Worm (Caenorhabditis elegans) whole organism, young adult: ENCODE results near the gene rbm-25.

Experiments used
- C06A6.2 ChIP-seq: fragments of 200-800 bp; sonication (Bioruptor generic); conservative IDR thresholded peaks from 2 replicates; pipeline ENCODE4 v1.3.6; 2022; ENCODE audit warnings: missing genetic modification characterization, missing compliant biosample characterization
- C17E4.6 ChIP-seq: fragments of 200-800 bp; sonication (Bioruptor generic); IDR thresholded peaks from 2 replicates; pipeline ENCODE4 v1.3.6; 2022; ENCODE audit warnings: missing genetic modification reagents, missing genetic modification characterization, missing compliant biosample characterization
- F10E7.11 ChIP-seq: sonication (generic microtip); optimal IDR thresholded peaks from 2 replicates; lab custom pipeline; 2017; ENCODE audit warnings: mild to moderate bottlenecking, missing genetic modification characterization, moderate library complexity, missing compliant biosample characterization
- F33H1.4 ChIP-seq: fragments of 200-800 bp; sonication (Bioruptor generic); IDR thresholded peaks from 2 replicates; pipeline ENCODE4 v1.3.6; 2022; ENCODE audit warnings: missing genetic modification reagents, missing genetic modification characterization, missing compliant biosample characterization
- F37B4.10 ChIP-seq: fragments of 200-800 bp; sonication (Bioruptor generic); IDR thresholded peaks from 2 replicates; pipeline ENCODE4 v1.3.6; 2022; ENCODE audit warnings: missing genetic modification characterization, missing compliant biosample characterization
- F49E8.2 ChIP-seq: sonication (generic microtip); optimal IDR thresholded peaks from 3 replicates; lab custom pipeline; 2017; ENCODE audit warnings: missing genetic modification characterization, mild to moderate bottlenecking, missing compliant biosample characterization, antibody characterized with exemption, moderate library complexity; ENCODE audit not compliant: insufficient read depth
- F52B5.7 ChIP-seq: sonication (generic microtip); optimal IDR thresholded peaks from 2 replicates; lab custom pipeline; 2016; ENCODE audit warnings: mild to moderate bottlenecking, missing genetic modification characterization, missing compliant biosample characterization
- F57C9.4 ChIP-seq: sonication (generic microtip); optimal IDR thresholded peaks from 2 replicates; lab custom pipeline; 2017; ENCODE audit warnings: mild to moderate bottlenecking, missing genetic modification characterization, missing compliant biosample characterization
- K11D2.4 ChIP-seq: fragments of 200-800 bp; sonication (Bioruptor generic); IDR thresholded peaks from 2 replicates; pipeline ENCODE4 v1.3.6; 2022; ENCODE audit warnings: missing genetic modification reagents, missing genetic modification characterization, missing compliant biosample characterization
- K12H6.12 ChIP-seq: fragments of 200-800 bp; sonication (Bioruptor generic); optimal IDR thresholded peaks from 2 replicates; lab custom pipeline; 2018; ENCODE audit warnings: mild to moderate bottlenecking, missing genetic modification characterization, missing compliant biosample characterization
- T26A5.8 ChIP-seq: sonication (generic microtip); optimal IDR thresholded peaks from 2 replicates; lab custom pipeline; 2016; ENCODE audit warnings: missing genetic modification characterization, missing compliant biosample characterization
- Y53G8AR.9 ChIP-seq: fragments of 200-800 bp; sonication (Bioruptor generic); conservative IDR thresholded peaks from 2 replicates; pipeline ENCODE4 v1.3.6; 2022; ENCODE audit warnings: missing genetic modification reagents, missing genetic modification characterization, missing compliant biosample characterization
- Y95B8A.8 ChIP-seq: fragments of 200-800 bp; sonication (Bioruptor generic); IDR thresholded peaks from 2 replicates; pipeline ENCODE4 v1.3.6; 2022; ENCODE audit warnings: missing genetic modification reagents, missing genetic modification characterization, missing compliant biosample characterization
- ZK185.1 ChIP-seq: sonication (generic microtip); optimal IDR thresholded peaks from 2 replicates; lab custom pipeline; 2016; ENCODE audit warnings: mild to moderate bottlenecking, missing genetic modification characterization, missing compliant biosample characterization; ENCODE audit not compliant: poor library complexity, severe bottlenecking
- bed-1 ChIP-seq: fragments of 200-800 bp; sonication (Bioruptor generic); IDR thresholded peaks from 2 replicates; pipeline ENCODE4 v1.3.6; 2022; ENCODE audit warnings: missing genetic modification reagents, missing genetic modification characterization, missing compliant biosample characterization
- bed-2 ChIP-seq: fragments of 200-800 bp; sonication (Bioruptor generic); IDR thresholded peaks from 2 replicates; pipeline ENCODE4 v1.3.6; 2022; ENCODE audit warnings: missing genetic modification reagents, missing genetic modification characterization, missing compliant biosample characterization
- cebp-2 ChIP-seq: fragments of 200-800 bp; sonication (Bioruptor generic); IDR thresholded peaks from 2 replicates; pipeline ENCODE4 v1.3.6; 2022; ENCODE audit warnings: missing genetic modification characterization, missing compliant biosample characterization
- ceh-27 ChIP-seq: fragments of 200-800 bp; sonication (Bioruptor generic); optimal IDR thresholded peaks from 2 replicates; lab custom pipeline; 2018; ENCODE audit warnings: mild to moderate bottlenecking, missing genetic modification characterization, moderate library complexity, missing compliant biosample characterization
- ceh-40 ChIP-seq: fragments of 200-800 bp; sonication (Bioruptor generic); IDR thresholded peaks from 2 replicates; pipeline ENCODE4 v1.3.6; 2022; ENCODE audit warnings: missing genetic modification characterization, missing compliant biosample characterization
- ceh-58 ChIP-seq: fragments of 200-800 bp; sonication (Bioruptor generic); IDR thresholded peaks from 2 replicates; pipeline ENCODE4 v1.3.6; 2022; ENCODE audit warnings: missing genetic modification characterization, missing compliant biosample characterization
- die-1 ChIP-seq: sonication (generic microtip); optimal IDR thresholded peaks from 2 replicates; lab custom pipeline; 2016; ENCODE audit warnings: missing genotype, mild to moderate bottlenecking, missing genetic modification characterization, missing compliant biosample characterization
- ekl-4 ChIP-seq: fragments of 200-800 bp; sonication (Bioruptor generic); IDR thresholded peaks from 2 replicates; pipeline ENCODE4 v1.3.6; 2022; ENCODE audit warnings: missing genetic modification reagents, missing genetic modification characterization, missing compliant biosample characterization
- fkh-3 ChIP-seq: sonication (generic microtip); optimal IDR thresholded peaks from 2 replicates; lab custom pipeline; 2016; ENCODE audit warnings: mild to moderate bottlenecking, missing genetic modification characterization, missing compliant biosample characterization
- gei-17 ChIP-seq: fragments of 200-800 bp; sonication (Bioruptor generic); optimal IDR thresholded peaks from 2 replicates; lab custom pipeline; 2018; ENCODE audit warnings: mild to moderate bottlenecking, missing genetic modification characterization, missing compliant biosample characterization
- lir-1 ChIP-seq: fragments of 200-800 bp; sonication (Bioruptor generic); conservative IDR thresholded peaks from 2 replicates; pipeline ENCODE4 v1.3.6; 2022; ENCODE audit warnings: missing genetic modification reagents, missing genetic modification characterization, missing compliant biosample characterization
- madf-10 ChIP-seq: sonication (generic microtip); optimal IDR thresholded peaks from 2 replicates; lab custom pipeline; 2016; ENCODE audit warnings: mild to moderate bottlenecking, missing genetic modification characterization, missing compliant biosample characterization
- mcd-1 ChIP-seq: fragments of 200-800 bp; sonication (Bioruptor generic); IDR thresholded peaks from 2 replicates; pipeline ENCODE4 v1.3.6; 2022; ENCODE audit warnings: missing genetic modification reagents, missing genetic modification characterization, missing compliant biosample characterization
- mel-28 ChIP-seq: sonication (generic microtip); optimal IDR thresholded peaks from 2 replicates; lab custom pipeline; 2016; ENCODE audit warnings: borderline replicate concordance, mild to moderate bottlenecking, missing genetic modification characterization, missing compliant biosample characterization
- mes-4 ChIP-seq: sonication (generic microtip); optimal IDR thresholded peaks from 2 replicates; lab custom pipeline; 2016; ENCODE audit warnings: missing genotype, missing genetic modification characterization, missing compliant biosample characterization
- mxl-1 ChIP-seq: sonication (generic microtip); optimal IDR thresholded peaks from 2 replicates; lab custom pipeline; 2016; ENCODE audit warnings: missing genetic modification characterization, missing compliant biosample characterization
- nfya-2 ChIP-seq: fragments of 200-800 bp; sonication (Bioruptor generic); IDR thresholded peaks from 2 replicates; pipeline ENCODE4 v1.3.6; 2022; ENCODE audit warnings: missing genetic modification reagents, missing genetic modification characterization, missing compliant biosample characterization
- nhr-27 ChIP-seq: fragments of 200-800 bp; sonication (Bioruptor generic); optimal IDR thresholded peaks from 2 replicates; lab custom pipeline; 2018; ENCODE audit warnings: mild to moderate bottlenecking, missing genetic modification characterization, moderate library complexity, missing compliant biosample characterization
- nhr-80 ChIP-seq: sonication (generic microtip); optimal IDR thresholded peaks from 2 replicates; lab custom pipeline; 2016; ENCODE audit warnings: missing genetic modification characterization, missing compliant biosample characterization
- pbrm-1 ChIP-seq: fragments of 200-800 bp; sonication (Bioruptor generic); IDR thresholded peaks from 2 replicates; pipeline ENCODE4 v1.3.6; 2022; ENCODE audit warnings: missing genetic modification reagents, missing genetic modification characterization, missing compliant biosample characterization
- rec-8 ChIP-seq, 2 experiments: sonication (generic microtip); optimal IDR thresholded peaks; 2 replicates each; lab custom pipeline; 2016; ENCODE audit warnings: mild to moderate bottlenecking in 2 of 2, missing genetic modification characterization in 2 of 2, missing genetic modification reagents in 2 of 2, missing genotype in 2 of 2, missing biosample characterization in 1 of 2, missing compliant biosample characterization in 1 of 2, moderate library complexity in 1 of 2
- sea-2 ChIP-seq: fragments of 200-800 bp; sonication (Bioruptor generic); IDR thresholded peaks from 2 replicates; pipeline ENCODE4 v1.3.6; 2022; ENCODE audit warnings: missing genetic modification characterization, missing compliant biosample characterization
- somi-1 ChIP-seq: fragments of 200-800 bp; sonication (Bioruptor generic); optimal IDR thresholded peaks from 2 replicates; lab custom pipeline; 2018; ENCODE audit warnings: mild to moderate bottlenecking, missing genetic modification characterization, missing compliant biosample characterization
- xnd-1 ChIP-seq: sonication (generic microtip); optimal IDR thresholded peaks from 2 replicates; lab custom pipeline; 2016; ENCODE audit warnings: missing genotype, missing genetic modification reagents, missing genetic modification characterization, missing compliant biosample characterization
- ztf-18 ChIP-seq: sonication (generic microtip); optimal IDR thresholded peaks from 2 replicates; lab custom pipeline; 2016; ENCODE audit warnings: missing genotype, mild to moderate bottlenecking, missing genetic modification characterization, missing compliant biosample characterization
- ztf-26 ChIP-seq: sonication (generic microtip); optimal IDR thresholded peaks from 2 replicates; lab custom pipeline; 2017; ENCODE audit warnings: missing genetic modification characterization, missing compliant biosample characterization
- ztf-28 ChIP-seq: fragments of 200-800 bp; sonication (Bioruptor generic); IDR thresholded peaks from 2 replicates; pipeline ENCODE4 v1.3.6; 2022; ENCODE audit warnings: missing genetic modification reagents, missing genetic modification characterization, missing compliant biosample characterization
- ztf-3 ChIP-seq: fragments of 200-800 bp; sonication (Bioruptor generic); optimal IDR thresholded peaks from 2 replicates; lab custom pipeline; 2018; ENCODE audit warnings: mild to moderate bottlenecking, missing genetic modification characterization, missing compliant biosample characterization

The rbm-25 gene

ce11 chrV:12540018-12540417 lies 42.0 kb downstream of the rbm-25 start:
- TF ChIP-seq ZK185.1 (peak; percentile 13), madf-10 (no peak), nfya-2 (GFP tag; lab: Robert Waterston, UW) (no peak), F33H1.4 (GFP tag; lab: Robert Waterston, UW) (no peak), nhr-80 (peak; percentile 23), bed-1 (GFP tag; lab: Robert Waterston, UW) (no peak)

DNA sequence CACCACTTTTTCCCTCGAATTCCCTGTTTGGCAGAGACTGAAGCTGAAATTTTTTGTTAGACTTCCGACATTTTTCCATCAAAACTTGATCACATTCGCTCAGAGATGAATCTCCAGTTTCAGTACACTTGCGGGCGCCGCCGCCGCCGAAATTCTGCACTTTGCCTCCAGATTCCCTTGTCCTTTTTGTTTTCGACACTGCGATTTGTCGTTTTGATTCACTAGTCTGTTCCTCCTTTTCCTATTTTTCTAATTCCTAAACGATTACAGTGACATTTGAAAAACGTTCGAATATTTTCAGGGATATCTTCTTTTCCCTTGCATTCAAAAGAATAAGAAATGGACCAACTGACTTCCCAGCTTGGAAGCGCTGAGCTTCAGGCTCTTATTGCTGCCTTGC lies 42.7 kb downstream of the rbm-25 start, which contains the start of gene F45D3.2:
F45D3.2 (plus strand) TSS at position 301 of the 400 bp plus-strand sequence.
- no peak for TF ChIP-seq mel-28 (tag; lab: Kevin White, UChicago)
- no peak for TF ChIP-seq sea-2
- no peak for TF ChIP-seq fkh-3 (tag; lab: Kevin White, UChicago)
- no peak for TF ChIP-seq bed-2 (GFP tag; lab: Robert Waterston, UW)
- TF ChIP-seq K12H6.12 = no peak
- TF ChIP-seq C06A6.2 (GFP tag; lab: Robert Waterston, UW) = no peak
- TF ChIP-seq F52B5.7 (tag; lab: Kevin White, UChicago) = no peak
- no peak for TF ChIP-seq die-1
- TF ChIP-seq rec-8 (tag; optimal IDR thresholded peaks at IDR 0.05; lab: Kevin White, UChicago) = no peak
- no peak for TF ChIP-seq T26A5.8 (tag; lab: Kevin White, UChicago)
- TF ChIP-seq ztf-3 (GFP tag; lab: Kevin White, UChicago) = no peak

ce11 chrV:12541207-12541606 lies 43.2 kb downstream of the rbm-25 start:
- TF ChIP-seq mxl-1 (tag; lab: Kevin White, UChicago) (no peak), ztf-3 (GFP tag; lab: Kevin White, UChicago) (no peak), xnd-1 (tag; lab: Kevin White, UChicago) (no peak), pbrm-1 (GFP tag; lab: Robert Waterston, UW) (no peak), mcd-1 (GFP tag; lab: Robert Waterston, UW) (no peak), fkh-3 (tag; lab: Kevin White, UChicago) (no peak), F33H1.4 (GFP tag; lab: Robert Waterston, UW) (no peak), Y53G8AR.9 (no peak), ztf-28 (GFP tag; lab: Robert Waterston, UW) (no peak), ceh-27 (GFP tag; lab: Kevin White, UChicago) (no peak), C17E4.6 (GFP tag; lab: Robert Waterston, UW) (no peak), F10E7.11 (tag; lab: Kevin White, UChicago) (no peak), ZK185.1 (no peak), somi-1 (no peak), mes-4 (no peak), cebp-2 (GFP tag; lab: Robert Waterston, UW) (no peak), F49E8.2 (tag; lab: Kevin White, UChicago) (no peak), F37B4.10 (GFP tag; lab: Robert Waterston, UW) (no peak), F57C9.4 (tag; lab: Kevin White, UChicago) (no peak)

ce11 chrV:12542683-12543319 lies 44.8 kb downstream of the rbm-25 start:
- no peak for TF ChIP-seq nhr-27 (tag; lab: Kevin White, UChicago)
- TF ChIP-seq gei-17 = no peak
- no peak for TF ChIP-seq Y95B8A.8 (GFP tag; lab: Robert Waterston, UW)
- no peak for TF ChIP-seq ekl-4 (GFP tag; lab: Robert Waterston, UW)
- TF ChIP-seq lir-1 = no peak
- no peak for TF ChIP-seq F33H1.4 (GFP tag; lab: Robert Waterston, UW)
- no peak for TF ChIP-seq F37B4.10 (GFP tag; lab: Robert Waterston, UW)
- TF ChIP-seq sea-2 = no peak
- no peak for TF ChIP-seq K11D2.4
- no peak for TF ChIP-seq ceh-40 (GFP tag; lab: Robert Waterston, UW)
- TF ChIP-seq ztf-18 = no peak
- no peak for TF ChIP-seq ztf-26 (tag; lab: Kevin White, UChicago)
- no peak for TF ChIP-seq ceh-58 (GFP tag; lab: Robert Waterston, UW)
- no peak for TF ChIP-seq F52B5.7 (tag; lab: Kevin White, UChicago)
- TF ChIP-seq, all 124 proteins: peak for 0
